Worm (Caenorhabditis elegans): Measurements from ENCODE around the gene kin-29.

Gene kin-29

ce11 chrX:2873272-2873671 is 21.0 kb upstream of the kin-29 start:
- TF ChIP-seq F13H6.1 (tag; optimal IDR thresholded peaks at IDR 0.05), result no peak
- no peak for TF ChIP-seq fos-1 (tag; optimal IDR thresholded peaks at IDR 0.05)
- TF ChIP-seq mdl-1 (tag; optimal IDR thresholded peaks at IDR 0.05), result no peak

DNA sequence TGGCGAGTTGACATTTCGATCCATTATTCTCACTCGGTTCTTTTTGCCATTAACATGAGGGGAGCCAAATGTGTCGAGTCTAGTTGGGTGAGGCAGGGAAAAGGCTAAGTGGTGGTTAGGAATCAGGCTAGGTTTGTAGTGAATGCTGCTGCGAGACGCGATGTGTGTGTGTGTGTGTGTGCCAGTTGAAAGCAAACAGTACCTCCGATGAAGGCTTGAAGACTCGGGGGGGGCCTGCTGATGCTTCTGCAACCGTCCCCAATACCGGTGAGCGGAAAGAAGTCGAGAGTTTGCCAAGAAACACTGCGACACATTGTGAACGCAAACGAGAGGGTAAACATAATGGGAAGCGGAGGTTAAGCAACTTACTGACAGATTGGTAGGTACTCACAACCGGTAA is 18.8 kb upstream of the kin-29 start, which contains the start of gene F53B3.3:
TSS of gene F53B3.3 (minus strand) at position 101 of the 400 bp plus-strand sequence.
- TF ChIP-seq F13H6.1 (tag; optimal IDR thresholded peaks at IDR 0.05) (peak; percentile 41), ztf-11 (tag; optimal IDR thresholded peaks at IDR 0.05) (no peak)

- TF ChIP-seq nhr-237 (tag; optimal IDR thresholded peaks at IDR 0.05) (no peak), ztf-4 (tag; optimal IDR thresholded peaks at IDR 0.05) (peak; percentile 2), lsy-2 (tag; optimal IDR thresholded peaks at IDR 0.05) (peak in 1 of 2 experiments; percentile 18), sma-3 (GFP tag; optimal IDR thresholded peaks at IDR 0.05) (peak; percentile 52), mab-5 (tag; optimal IDR thresholded peaks at IDR 0.05) (no peak)
Observed at ce11 chrX:2865591-2866217, 13.5 kb upstream of the kin-29 start.

DNA sequence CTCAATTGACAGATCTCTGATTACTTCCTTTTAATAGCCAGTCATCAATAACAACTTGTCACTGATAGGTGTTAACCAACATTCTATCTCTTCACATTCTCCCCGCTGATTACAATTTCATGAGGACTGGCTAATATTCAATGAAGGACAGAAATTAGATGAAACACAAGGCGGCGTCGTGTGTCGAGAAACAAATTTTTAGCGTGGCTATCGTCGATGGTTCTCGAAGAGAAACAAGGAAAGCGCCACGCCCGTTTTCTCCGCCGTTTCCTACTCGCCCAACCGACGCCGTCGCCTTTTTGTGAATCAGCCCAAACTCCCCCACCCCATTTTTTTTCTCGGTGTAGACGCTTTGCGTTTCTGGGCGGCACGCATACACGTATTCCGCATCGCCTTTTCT is 11.7 kb upstream of the kin-29 start, which contains the start of gene F53B3.6:
TSS of gene F53B3.6 (plus strand) at position 284 of the 400 bp plus-strand sequence.
- no peak for TF ChIP-seq ZK546.5 (tag; optimal IDR thresholded peaks at IDR 0.05)
- TF ChIP-seq ztf-4 (tag; optimal IDR thresholded peaks at IDR 0.05), result no peak
- no peak for TF ChIP-seq dmd-4 (tag; optimal IDR thresholded peaks at IDR 0.05)
- TF ChIP-seq R02D3.7 (tag; optimal IDR thresholded peaks at IDR 0.05), result no peak
- no peak for TF ChIP-seq C34F6.9 (tag; optimal IDR thresholded peaks at IDR 0.05)
- TF ChIP-seq alr-1 (tag; optimal IDR thresholded peaks at IDR 0.05), result no peak
- no peak for TF ChIP-seq elt-3 (tag; optimal IDR thresholded peaks at IDR 0.05)
- no peak for TF ChIP-seq gmeb-1 (tag; optimal IDR thresholded peaks at IDR 0.05)
- no peak for TF ChIP-seq aly-2 (tag; optimal IDR thresholded peaks at IDR 0.05)
- TF ChIP-seq nhr-10 (tag; optimal IDR thresholded peaks at IDR 0.05), result no peak
- no peak for TF ChIP-seq lin-11 (tag; optimal IDR thresholded peaks at IDR 0.05)
- TF ChIP-seq nhr-11 (tag; optimal IDR thresholded peaks at IDR 0.05), result no peak
- no peak for TF ChIP-seq nhr-129 (tag; optimal IDR thresholded peaks at IDR 0.05)
- no peak for TF ChIP-seq F13H6.1 (tag; optimal IDR thresholded peaks at IDR 0.05)
- no peak for TF ChIP-seq egl-27 (tag; optimal IDR thresholded peaks at IDR 0.05)
- peak; percentile 9 for TF ChIP-seq nhr-25 (tag; optimal IDR thresholded peaks at IDR 0.05)
- TF ChIP-seq sma-3 (GFP tag; optimal IDR thresholded peaks at IDR 0.05), result peak; percentile 68
- TF ChIP-seq Y55F3AM.14 (GFP tag; optimal IDR thresholded peaks at IDR 0.05), result no peak
- TF ChIP-seq sma-9 (GFP tag; optimal IDR thresholded peaks at IDR 0.05), result peak; percentile 26
- TF ChIP-seq sma-9 (tag; optimal IDR thresholded peaks at IDR 0.05), result no peak
- no peak for TF ChIP-seq elt-1 (tag; optimal IDR thresholded peaks at IDR 0.05)
- no peak for TF ChIP-seq mbf-1 (tag; optimal IDR thresholded peaks at IDR 0.05)
- no peak for TF ChIP-seq unc-39 (tag; optimal IDR thresholded peaks at IDR 0.05)
- no peak for TF ChIP-seq sem-4 (tag; optimal IDR thresholded peaks at IDR 0.05)
- peak; percentile 4 for TF ChIP-seq fos-1 (tag; optimal IDR thresholded peaks at IDR 0.05)
- no peak for TF ChIP-seq unc-62 (GFP tag; optimal IDR thresholded peaks at IDR 0.05)
- TF ChIP-seq nhr-6 (tag; optimal IDR thresholded peaks at IDR 0.05), result no peak
- no peak for TF ChIP-seq skn-1 (tag; optimal IDR thresholded peaks at IDR 0.05)
- no peak for TF ChIP-seq crh-2 (tag; optimal IDR thresholded peaks at IDR 0.05)
- TF ChIP-seq ztf-1 (GFP tag; conservative IDR thresholded peaks at IDR 0.05), result no peak
- no peak for TF ChIP-seq peb-1 (tag; optimal IDR thresholded peaks at IDR 0.05)
- no peak for TF ChIP-seq ceh-82 (tag; optimal IDR thresholded peaks at IDR 0.05)

DNA sequence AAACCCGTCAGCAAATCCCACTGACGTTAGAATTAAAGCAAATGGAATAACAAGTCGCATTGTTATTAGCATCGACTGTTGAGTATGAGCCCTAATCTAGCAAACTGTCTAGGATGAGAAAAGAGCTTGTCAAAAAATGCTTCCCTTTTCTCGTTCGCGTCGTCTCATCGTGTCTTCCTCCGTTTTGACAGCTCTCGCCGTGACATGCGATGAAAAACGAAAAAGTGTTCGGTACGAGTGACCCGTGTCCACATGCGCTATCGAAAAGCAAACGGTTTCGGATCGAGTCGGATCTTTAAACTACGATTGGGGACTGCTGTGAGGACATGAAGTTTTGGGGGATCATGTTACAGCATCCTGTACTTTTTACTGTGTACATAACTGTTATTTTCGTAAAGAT is 10.1 kb upstream of the kin-29 start, which contains the start of gene comt-1:
TSS of gene comt-1 (minus strand) at position 101 of the 400 bp plus-strand sequence.
- TF ChIP-seq lsy-2 (tag; optimal IDR thresholded peaks at IDR 0.05), result no peak
- TF ChIP-seq snpc-4 (tag; optimal IDR thresholded peaks at IDR 0.05), result no peak
- TF ChIP-seq sma-9 (GFP tag; optimal IDR thresholded peaks at IDR 0.05), result no peak
- no peak for TF ChIP-seq sma-9 (tag; optimal IDR thresholded peaks at IDR 0.05)
- TF ChIP-seq unc-39 (tag; optimal IDR thresholded peaks at IDR 0.05), result no peak
- no peak for TF ChIP-seq nhr-21 (tag; optimal IDR thresholded peaks at IDR 0.05)
- TF ChIP-seq mbf-1 (tag; optimal IDR thresholded peaks at IDR 0.05), result no peak
- TF ChIP-seq blmp-1 (tag; optimal IDR thresholded peaks at IDR 0.05; ENCODE audit: insufficient read depth), result no peak
- no peak for TF ChIP-seq ceh-82 (tag; optimal IDR thresholded peaks at IDR 0.05)
- TF ChIP-seq nhr-6 (tag; optimal IDR thresholded peaks at IDR 0.05), result no peak
- TF ChIP-seq ztf-11 (tag; optimal IDR thresholded peaks at IDR 0.05), result no peak
- no peak for TF ChIP-seq nhr-23 (tag; optimal IDR thresholded peaks at IDR 0.05)
- no peak for TF ChIP-seq crh-2 (tag; optimal IDR thresholded peaks at IDR 0.05)
- no peak for TF ChIP-seq gmeb-1 (tag; optimal IDR thresholded peaks at IDR 0.05)
- TF ChIP-seq lin-39 (tag; optimal IDR thresholded peaks at IDR 0.05), result no peak
- no peak for TF ChIP-seq egl-27 (tag; optimal IDR thresholded peaks at IDR 0.05)
- TF ChIP-seq nhr-25 (tag; optimal IDR thresholded peaks at IDR 0.05), result no peak
- no peak for TF ChIP-seq ztf-1 (GFP tag; conservative IDR thresholded peaks at IDR 0.05)
- TF ChIP-seq nhr-11 (tag; optimal IDR thresholded peaks at IDR 0.05), result no peak
- TF ChIP-seq zag-1 (tag; optimal IDR thresholded peaks at IDR 0.05), result no peak
- TF ChIP-seq elt-3 (tag; optimal IDR thresholded peaks at IDR 0.05), result no peak

Data from whole organism, L2 larva.